Worm (Caenorhabditis elegans) whole organism, dauer: ENCODE results near the gene phdh-1.
"Not testable (repeated sequence)": the region's sequence is repeated elsewhere in the genome, so short reads cannot be mapped to it uniquely, and the experiment has no call there.

Experiments used
- unc-62 ChIP-seq: sonication (generic microtip); optimal IDR thresholded peaks from 2 replicates; lab custom pipeline; 2017; ENCODE audit warnings: missing biosample characterization, missing genetic modification reagents, missing genetic modification characterization

Gene phdh-1

DNA sequence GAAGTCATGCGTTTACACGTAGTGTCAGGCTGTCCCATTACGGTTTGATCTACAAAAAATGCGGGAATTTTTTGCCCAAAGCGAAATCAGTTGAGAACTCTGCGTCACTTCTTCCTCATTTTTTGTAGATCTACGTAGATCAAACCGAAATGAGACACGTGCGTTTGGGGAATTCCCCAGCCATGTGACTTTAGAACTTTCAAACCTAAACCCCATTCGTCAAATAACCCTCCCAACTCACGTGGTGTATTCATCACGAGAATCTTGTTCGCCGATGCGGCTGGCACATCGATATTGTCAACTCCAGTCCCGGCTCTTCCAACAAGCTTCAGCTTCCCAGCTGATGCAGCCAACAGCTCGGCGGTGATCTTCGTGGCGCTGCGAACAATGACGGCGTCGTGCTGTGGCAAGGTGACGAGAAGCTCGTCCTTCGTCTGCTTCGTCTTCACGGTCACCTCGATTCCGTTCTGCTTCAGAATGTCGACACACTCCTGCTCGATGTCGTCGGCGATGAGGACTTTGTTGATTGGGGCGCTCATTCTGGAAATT lies at the start of gene phdh-1:
TSS of gene phdh-1 (minus strand) at position 540 of the 549 bp plus-strand sequence.
- no peak for TF ChIP-seq unc-62 (GFP tag; lab: Kevin White, UChicago)

DNA sequence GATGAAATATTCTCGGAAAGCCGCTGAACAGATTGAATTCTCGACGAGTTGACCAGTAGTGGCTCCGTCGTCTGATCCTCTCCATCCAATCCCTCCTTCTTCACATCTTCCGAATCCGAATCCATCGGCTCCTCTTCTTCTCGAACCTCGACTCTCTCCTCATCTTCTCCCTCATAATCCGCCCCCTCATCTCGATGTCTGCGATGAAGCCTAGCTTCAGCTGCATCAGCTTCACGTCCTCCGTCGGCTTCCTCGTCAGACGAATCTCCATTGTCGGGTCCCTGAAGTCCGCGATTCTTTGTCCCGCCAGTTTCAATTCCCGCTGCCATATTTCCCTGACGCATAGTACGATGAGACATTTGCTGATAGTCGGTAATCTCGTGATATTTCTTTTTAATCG lies 47.3 kb upstream of the phdh-1 start:
- TF ChIP-seq unc-62 (GFP tag; lab: Kevin White, UChicago), result no peak

DNA sequence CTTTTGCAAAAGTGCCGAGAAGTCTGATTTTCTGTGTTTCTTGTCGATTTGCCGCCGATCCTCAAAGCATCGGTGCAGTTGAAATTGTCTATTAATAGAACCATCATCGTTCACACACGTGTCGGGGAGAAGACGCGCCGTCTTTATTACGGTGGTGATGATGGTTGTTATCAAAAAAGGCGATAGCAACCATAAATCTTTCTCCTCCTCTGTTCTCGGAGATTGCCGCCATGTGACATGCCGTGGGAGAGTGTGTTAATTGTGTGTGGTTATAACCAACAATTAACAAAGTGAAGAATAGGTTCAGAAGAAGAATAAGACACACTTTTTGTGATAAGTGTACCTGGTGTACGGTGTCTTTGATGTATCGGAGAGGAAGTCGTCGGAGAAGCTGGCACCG lies 42.8 kb upstream of the phdh-1 start:
- no peak for TF ChIP-seq unc-62 (GFP tag; lab: Kevin White, UChicago)

DNA sequence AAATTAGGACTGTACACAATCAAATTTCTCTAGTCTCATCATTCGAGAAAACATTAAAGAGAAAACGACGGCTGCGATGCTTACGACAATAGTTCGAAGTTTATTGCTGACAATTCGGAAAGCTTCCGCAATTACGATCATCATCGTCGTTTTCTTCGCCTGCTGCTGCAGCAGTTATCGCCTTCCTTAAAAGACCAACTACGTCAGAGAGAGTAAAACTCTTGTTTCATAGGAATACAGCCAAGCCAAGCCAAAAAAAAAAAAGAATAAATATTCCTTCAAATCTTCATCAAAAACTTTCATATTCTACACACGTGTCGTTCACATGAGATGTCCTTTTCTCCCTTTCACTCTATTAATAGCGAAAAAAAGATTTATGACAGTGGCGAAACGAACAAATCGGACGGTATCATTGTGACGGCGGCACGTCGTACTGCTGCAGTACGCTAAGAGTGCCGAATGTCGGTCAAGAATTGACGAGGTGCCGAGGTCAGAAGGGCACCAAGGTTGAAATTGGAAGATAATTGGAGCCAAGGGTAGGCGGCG lies 41.6 kb upstream of the phdh-1 start:
- TF ChIP-seq unc-62 (GFP tag; lab: Kevin White, UChicago), result no peak

DNA sequence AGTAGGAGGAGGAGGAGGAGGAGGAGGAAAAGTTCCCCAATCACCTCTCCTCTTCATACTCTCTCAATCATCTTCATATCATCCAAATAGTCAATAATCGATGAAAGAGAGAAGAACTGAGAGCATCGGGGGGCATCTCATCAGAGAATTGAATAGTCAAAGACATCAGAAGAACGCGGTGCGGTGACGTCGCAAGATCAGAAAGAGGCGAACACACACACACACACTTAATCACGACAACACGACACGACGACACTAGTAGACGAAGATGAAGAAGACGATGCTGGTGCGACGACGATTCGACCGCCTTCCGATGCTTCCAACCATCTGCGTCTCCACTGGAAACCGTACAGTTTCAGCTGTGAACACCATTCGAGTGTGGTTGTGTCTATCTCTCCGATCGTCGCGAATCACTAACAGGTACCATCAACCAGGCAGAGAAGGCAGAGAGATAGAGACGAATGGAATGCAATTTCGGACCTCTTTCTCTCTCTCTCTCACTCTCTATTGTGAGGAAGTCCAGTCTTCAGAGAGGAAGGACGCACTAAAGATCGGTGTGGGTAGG lies 40.4 kb upstream of the phdh-1 start:
- TF ChIP-seq unc-62 (GFP tag; lab: Kevin White, UChicago), result no peak

DNA sequence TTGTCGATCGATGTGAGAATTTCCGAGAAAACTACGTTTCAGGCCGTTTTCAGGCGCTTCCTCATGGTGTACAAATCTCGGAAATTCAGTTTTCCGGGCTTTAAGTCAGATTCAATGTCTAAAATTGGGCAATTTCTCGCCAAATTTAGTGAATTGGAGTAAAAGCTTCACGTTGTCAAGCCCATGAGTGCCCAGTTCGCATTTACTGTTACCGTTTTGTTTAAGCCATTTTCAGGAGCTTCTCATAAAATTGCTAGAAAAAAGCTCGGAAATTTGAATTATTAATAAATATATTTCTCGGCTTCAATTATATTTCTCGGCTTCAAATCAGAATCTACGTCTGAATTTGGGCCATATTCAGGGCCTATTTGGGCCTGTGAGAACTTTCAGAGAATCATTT lies 39.6 kb upstream of the phdh-1 start:
- no peak for TF ChIP-seq unc-62 (GFP tag; lab: Kevin White, UChicago)

DNA sequence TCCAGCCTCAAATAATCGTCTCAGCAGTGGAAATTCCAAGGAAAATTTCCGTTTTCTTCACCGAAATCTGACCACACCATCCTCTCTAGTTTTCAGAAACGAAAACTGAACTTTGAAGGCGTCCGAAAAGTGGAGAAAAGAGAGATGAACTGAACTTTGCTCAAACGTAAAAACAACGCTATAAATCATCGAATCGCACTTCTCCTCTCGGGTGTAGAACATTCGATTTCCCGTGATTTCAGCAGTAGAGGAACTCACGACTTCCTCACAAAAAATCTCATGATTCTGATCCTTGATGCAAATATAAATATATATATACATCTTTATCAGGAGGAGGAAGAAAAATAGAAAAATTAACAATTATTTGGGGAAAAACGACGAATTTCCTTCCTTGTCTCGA lies 36.9 kb upstream of the phdh-1 start:
- TF ChIP-seq unc-62 (GFP tag; lab: Kevin White, UChicago), result no peak

DNA sequence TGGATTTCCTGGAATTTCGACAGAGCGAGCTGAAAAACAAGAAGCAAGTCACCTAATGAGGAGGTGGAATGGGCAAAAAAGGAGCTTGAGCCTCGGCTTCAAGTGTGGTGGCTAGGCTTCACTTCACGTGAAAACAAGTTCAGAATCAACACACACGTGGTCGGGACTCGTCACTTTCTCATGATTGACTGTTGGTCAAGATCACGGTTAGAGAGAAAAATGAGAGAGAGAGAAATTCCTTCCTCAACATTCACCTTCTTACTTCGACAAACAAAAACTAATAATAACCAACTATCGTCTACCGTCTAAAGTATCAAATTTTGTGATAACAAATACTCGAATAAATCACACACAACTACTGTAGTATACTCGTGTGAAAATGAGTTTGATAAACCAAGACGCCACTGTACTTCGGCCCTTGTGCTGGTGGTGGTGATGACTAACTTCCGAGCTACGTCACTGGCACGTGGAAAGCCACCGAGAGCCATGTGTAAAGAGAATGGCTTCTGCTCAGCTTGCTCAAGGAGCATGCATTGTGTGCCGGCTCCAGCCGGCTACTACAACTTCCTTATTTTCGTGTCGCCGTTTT lies 35.4 kb upstream of the phdh-1 start:
- no peak for TF ChIP-seq unc-62 (GFP tag; lab: Kevin White, UChicago)

DNA sequence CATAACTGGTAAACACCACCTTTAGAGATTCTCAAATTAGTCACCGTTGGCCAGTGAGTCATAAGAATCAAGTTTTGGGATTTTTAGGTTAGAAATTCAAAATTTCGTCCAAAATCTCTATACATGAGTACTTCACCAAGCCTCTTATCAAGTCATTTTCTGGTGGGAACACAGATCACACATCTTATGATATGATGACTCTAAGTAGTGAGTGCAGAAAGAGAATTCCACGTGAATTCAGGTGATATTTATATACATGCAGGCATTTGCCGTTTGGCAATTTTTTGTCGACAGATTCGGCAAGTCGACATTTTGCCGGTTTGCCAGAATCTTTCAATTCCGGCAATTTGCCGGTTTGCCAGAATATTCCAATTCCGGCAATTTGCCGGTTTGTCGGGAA lies 33.8 kb upstream of the phdh-1 start:
- no peak for TF ChIP-seq unc-62 (GFP tag; lab: Kevin White, UChicago)

DNA sequence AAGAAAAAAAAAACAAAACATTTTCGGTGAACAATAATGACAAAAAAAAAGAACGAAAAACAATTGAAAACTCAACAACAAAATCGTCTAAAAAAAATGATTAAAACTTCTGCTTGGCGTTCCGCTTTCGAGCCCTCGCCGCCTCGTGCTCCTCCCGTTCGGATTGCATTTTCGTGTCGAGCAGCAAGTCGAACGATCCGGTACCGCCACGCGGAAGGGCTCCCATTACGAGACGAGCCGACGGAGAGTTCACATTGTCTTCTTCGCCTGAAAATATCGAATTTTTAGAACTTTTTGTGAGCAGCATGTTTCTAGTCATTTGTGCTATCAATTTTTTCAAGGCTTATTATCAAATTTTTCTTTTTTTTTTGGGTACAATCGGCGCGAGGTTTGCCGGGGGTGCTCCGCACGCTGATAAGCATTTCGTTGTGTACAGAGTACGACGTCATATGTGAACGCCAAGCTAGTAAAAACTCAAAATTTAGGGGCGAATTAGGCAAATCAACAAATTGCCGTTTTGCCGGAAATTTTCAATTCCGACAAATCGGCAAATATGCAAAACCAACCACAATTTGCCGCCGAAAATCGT lies 32.5 kb upstream of the phdh-1 start:
- TF ChIP-seq unc-62 (GFP tag; lab: Kevin White, UChicago), result no peak

DNA sequence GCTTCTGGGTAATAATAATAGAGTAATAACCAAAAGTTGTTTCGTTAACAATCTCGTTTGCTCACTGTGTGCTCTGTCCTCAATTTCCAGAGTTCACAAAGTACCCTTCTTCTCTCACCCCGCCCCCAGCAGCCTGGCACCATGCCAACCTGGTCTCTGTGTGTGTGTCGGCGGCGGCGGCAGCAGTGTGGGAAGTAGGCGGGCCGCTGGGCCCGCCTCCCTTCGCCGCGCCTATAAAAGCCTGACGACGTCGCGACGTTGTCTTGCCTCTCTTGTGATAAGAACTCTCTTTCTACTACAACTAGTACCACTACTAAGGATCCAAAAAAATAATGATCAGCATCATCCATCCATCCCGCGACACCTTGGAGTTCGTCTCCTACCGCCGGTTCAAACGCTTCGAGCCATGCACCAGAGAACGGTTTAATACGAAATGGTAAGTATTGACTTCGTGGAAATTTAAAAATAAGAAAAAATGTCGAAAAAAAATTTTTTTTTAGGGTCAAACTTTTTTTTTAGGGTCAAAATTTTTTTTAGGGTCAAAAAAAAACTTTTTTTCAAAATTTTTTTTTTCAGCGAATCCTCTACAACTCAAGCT lies 30.7 kb upstream of the phdh-1 start, which contains the start of gene C31C9.7:
TSS of gene C31C9.7 (plus strand) at position 261 of the 598 bp plus-strand sequence.
- no peak for TF ChIP-seq unc-62 (GFP tag; lab: Kevin White, UChicago)

DNA sequence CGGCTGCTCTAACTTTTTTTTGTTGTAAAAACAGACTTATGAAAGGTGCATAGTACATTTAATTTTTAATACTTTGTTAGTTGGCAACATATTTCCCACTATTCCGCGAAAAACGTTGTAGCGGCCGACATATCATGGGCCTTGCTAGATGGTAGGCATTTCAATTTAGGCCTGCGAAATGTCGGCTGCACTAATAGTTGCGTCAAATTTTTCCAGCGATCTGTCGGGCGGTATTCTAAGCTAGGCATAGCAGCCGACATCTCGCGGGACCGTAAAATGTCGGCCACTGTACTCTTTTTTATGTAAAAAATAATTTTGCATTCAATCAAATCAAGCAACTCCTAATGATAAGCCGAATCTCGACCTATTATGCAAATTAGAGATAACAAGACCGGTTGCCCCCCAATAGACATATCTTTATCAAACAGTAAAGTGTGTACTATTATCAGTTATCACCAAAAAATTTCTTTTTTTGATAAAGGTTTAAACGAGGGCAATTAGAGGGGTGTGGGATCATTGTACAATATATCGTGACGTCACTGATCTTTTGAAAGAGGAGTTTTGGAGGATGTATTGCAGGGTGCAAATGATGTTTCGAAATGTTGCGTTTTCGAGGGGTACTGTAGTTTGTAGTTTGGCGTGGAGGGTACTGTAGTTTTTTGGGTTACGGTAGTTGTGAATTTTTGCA lies 26.9 kb upstream of the phdh-1 start:
- no peak for TF ChIP-seq unc-62 (GFP tag; lab: Kevin White, UChicago)

DNA sequence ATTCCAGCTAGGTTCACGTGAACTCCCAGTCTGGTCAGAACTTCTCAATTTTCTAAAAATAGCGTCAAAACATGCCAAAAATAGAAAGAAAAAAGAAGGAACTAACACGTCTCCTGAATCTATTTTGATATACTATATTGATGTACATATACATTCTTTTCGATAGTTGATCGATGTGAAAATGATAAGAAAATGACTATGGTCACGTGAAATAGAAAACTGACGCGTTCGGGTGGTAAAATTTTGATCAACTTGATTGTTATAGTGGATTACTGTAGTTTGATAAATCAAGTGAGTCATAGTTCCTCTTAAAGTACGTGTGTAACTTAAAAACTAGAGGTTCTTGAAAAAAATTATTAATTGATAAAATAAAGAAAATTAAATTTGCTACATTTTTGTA lies 26.1 kb upstream of the phdh-1 start:
- no peak for TF ChIP-seq unc-62 (GFP tag; lab: Kevin White, UChicago)

DNA sequence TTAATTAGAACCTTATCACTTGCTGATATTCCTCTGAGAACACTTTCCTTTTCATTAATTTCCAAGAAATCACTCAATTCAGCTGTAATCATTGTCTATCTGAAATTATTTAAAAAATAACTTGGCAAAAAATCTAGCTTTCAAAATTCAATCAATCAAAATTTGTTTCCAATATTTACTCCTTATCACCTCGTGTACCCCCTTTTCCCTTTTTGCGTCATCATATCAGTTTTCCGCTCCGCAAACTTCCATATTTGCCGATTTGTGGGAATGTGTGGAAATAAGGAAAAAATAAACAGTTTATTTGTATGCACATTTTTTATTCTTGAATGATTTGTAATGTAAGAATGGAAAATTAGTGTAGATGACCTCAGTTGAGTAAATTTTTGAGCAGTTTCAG lies 23.7 kb upstream of the phdh-1 start, which contains the start of gene C31C9.6:
TSS of gene C31C9.6 (minus strand) at position 101 of the 400 bp plus-strand sequence.
- TF ChIP-seq unc-62 (GFP tag; lab: Kevin White, UChicago), result not testable (repeated sequence)

DNA sequence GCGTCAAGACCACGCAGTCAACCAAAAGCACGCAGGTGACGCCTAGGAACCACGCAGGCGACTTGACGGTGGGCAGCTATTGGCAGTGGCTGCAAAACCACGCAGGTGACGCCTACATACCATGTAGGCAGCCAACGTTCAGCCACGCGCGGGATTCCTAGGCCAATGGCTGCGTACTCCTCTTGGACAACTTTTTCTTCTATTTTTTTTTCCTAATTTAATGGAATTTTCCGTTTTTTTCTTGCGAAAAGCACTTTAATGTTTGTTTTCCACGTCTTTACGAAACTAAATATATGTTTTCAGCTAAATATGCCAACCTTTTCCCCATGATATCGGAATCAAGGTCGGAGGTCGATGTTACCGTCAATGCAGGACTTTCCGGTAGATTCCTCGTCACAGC lies 16.4 kb upstream of the phdh-1 start, which contains the start of gene C31C9.9:
TSS of gene C31C9.9 (plus strand) at position 301 of the 400 bp plus-strand sequence.
- TF ChIP-seq unc-62 (GFP tag; lab: Kevin White, UChicago), result not testable (repeated sequence)
